Worm (Caenorhabditis elegans): ENCODE data around the gene lurp-1.

lurp-1 gene

ce11 chrII:10872541-10872940, 8.2 kb upstream of the lurp-1 start, which contains the start of the genes cyn-4 and copz-1 (continued):
- TF ChIP-seq ces-1 (GFP tag; optimal IDR thresholded peaks at IDR 0.05) = peak; percentile 0
- TF ChIP-seq unc-130 (GFP tag; optimal IDR thresholded peaks at IDR 0.05) = peak; percentile 92
- TF ChIP-seq zfp-2 (tag; optimal IDR thresholded peaks at IDR 0.05) = no peak
- no peak for TF ChIP-seq ZK546.5 (tag; optimal IDR thresholded peaks at IDR 0.05)
- no peak for TF ChIP-seq jun-1 (tag; optimal IDR thresholded peaks at IDR 0.05)
- no peak for TF ChIP-seq lim-7 (GFP tag; IDR thresholded peaks at IDR 0.05)
- TF ChIP-seq rbr-2 (tag; optimal IDR thresholded peaks at IDR 0.05) = peak; percentile 69
- TF ChIP-seq duxl-1 (tag; optimal IDR thresholded peaks at IDR 0.05; ENCODE audit: poor library complexity) = peak; percentile 50
- peak in 1 of 2 experiments; percentile 88 for TF ChIP-seq hif-1 (tag; optimal IDR thresholded peaks at IDR 0.05)
- peak; percentile 76 for TF ChIP-seq ZK337.2 (GFP tag; IDR thresholded peaks at IDR 0.05)
- no peak for TF ChIP-seq mxl-3 (GFP tag; optimal IDR thresholded peaks at IDR 0.05)
- no peak for TF ChIP-seq daf-16 (GFP tag; optimal IDR thresholded peaks at IDR 0.05)
- TF ChIP-seq daf-16 (tag; optimal IDR thresholded peaks at IDR 0.05) = peak; percentile 51

DNA sequence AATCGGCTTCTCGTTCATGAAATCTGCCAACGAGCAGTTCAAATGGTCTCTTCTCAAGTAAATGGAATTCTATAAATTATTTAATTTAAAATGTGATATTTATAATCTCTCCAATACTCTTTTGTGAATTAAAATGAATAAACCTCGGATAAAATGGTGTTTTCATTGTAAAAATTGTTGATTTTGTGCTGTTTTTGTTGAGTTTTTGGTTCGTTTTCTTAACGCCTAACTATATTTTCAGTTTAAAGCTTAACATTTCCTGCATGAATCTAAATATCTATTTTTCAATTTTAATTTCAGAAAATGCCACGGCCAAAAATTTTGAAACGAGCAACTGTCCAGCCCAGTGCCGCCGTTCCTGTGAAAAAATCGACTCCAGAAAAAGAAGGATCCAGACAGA, 7.1 kb upstream of the lurp-1 start, which contains the start of gene orc-2:
Gene orc-2 (plus strand): TSS at position 301 of the 400 bp plus-strand sequence.
- no peak for TF ChIP-seq zag-1 (tag; optimal IDR thresholded peaks at IDR 0.05)
- 0 out of 2 replicates have a peak, but pooled peaks have one; percentile 10 for TF ChIP-seq lin-38 (GFP tag; IDR thresholded peaks at IDR 0.05)
- no peak for TF ChIP-seq mep-1 (tag; optimal IDR thresholded peaks at IDR 0.05)

DNA sequence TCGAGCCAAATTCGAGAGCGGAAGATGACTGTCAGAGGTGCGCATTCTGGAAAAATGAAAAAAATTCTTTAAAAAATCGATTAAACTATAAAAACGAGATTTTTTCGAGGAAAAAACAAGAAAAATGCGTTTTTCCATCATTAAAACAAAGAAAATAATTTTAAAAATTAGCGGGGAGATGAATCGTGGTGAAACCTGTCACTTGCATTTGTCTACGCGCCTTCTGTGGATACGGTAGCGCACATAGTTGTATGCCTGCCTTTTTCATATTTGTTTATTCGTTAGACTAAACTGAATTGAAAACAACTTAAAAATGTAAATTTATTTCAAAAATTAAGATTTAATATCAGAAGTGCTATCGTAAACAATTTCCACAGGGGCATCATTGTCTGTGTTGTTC, 3.7 kb downstream of the lurp-1 start, which contains the start of gene egg-3:
Gene egg-3 (minus strand): TSS at position 46 of the 400 bp plus-strand sequence.
- no peak for TF ChIP-seq pha-4 (GFP tag; IDR thresholded peaks at IDR 0.05)
- TF ChIP-seq pha-4 (tag; optimal IDR thresholded peaks at IDR 0.05) = no peak
- TF ChIP-seq unc-130 (GFP tag; optimal IDR thresholded peaks at IDR 0.05) = peak; percentile 33

DNA sequence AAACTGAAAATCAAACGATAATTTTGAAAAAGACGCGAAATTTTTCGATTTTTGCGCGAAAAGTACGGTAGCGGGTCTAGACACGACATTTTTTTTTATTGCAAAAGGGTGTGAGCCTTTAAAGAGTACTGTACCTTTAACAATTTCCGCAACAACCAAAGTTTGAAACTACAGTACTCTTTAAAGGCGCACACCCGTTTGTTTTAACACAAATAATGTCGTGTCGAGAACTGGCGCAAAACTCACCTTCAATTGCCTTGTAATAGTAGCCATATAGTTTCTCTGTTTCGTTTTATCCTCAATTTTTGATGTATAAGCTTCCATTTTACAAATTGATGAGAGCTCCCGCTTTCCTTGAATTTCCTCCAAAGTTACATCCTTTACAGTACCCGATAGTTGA, 4.5 kb downstream of the lurp-1 start:
- TF ChIP-seq lin-38 (GFP tag; IDR thresholded peaks at IDR 0.05) (no peak), aha-1 (tag) (peak; percentile 91), nhr-237 (tag; optimal IDR thresholded peaks at IDR 0.05) (no peak), mdt-29 (GFP tag; IDR thresholded peaks at IDR 0.05) (no peak)

- TF ChIP-seq ceh-28 (tag; optimal IDR thresholded peaks at IDR 0.05) (no peak), lin-38 (GFP tag; IDR thresholded peaks at IDR 0.05) (no peak), aha-1 (tag) (peak; percentile 52), nhr-102 (tag; optimal IDR thresholded peaks at IDR 0.05) (no peak), lir-3 (tag; optimal IDR thresholded peaks at IDR 0.05) (no peak), nhr-6 (tag; optimal IDR thresholded peaks at IDR 0.05) (no peak), F10B5.3 (tag; optimal IDR thresholded peaks at IDR 0.05) (no peak), mxl-3 (GFP tag; optimal IDR thresholded peaks at IDR 0.05) (no peak), snpc-1.2 (GFP tag; IDR thresholded peaks at IDR 0.05) (no peak), lsy-2 (tag; optimal IDR thresholded peaks at IDR 0.05) (no peak), nhr-11 (tag; optimal IDR thresholded peaks at IDR 0.05) (no peak), mdl-1 (tag; optimal IDR thresholded peaks at IDR 0.05) (no peak), nhr-48 (tag; optimal IDR thresholded peaks at IDR 0.05) (no peak), daf-12 (tag; optimal IDR thresholded peaks at IDR 0.05) (no peak), lin-15B (tag; optimal IDR thresholded peaks at IDR 0.05) (no peak), ZK337.2 (GFP tag; IDR thresholded peaks at IDR 0.05) (no peak), nhr-28 (tag; optimal IDR thresholded peaks at IDR 0.05) (peak; percentile 3), Y75B8A.6 (GFP tag; IDR thresholded peaks at IDR 0.05) (no peak), hlh-30 (tag; optimal IDR thresholded peaks at IDR 0.05; ENCODE audit: insufficient read depth) (peak; percentile 14)
Measured at ce11 chrII:10885868-10886514, 5.3 kb downstream of the lurp-1 start, which contains the start of gene F44F4.3. F44F4.3 (minus strand) TSS chrII:10885918.

All from whole organism, L4 larva.